Worm (Caenorhabditis elegans): Measurements from ENCODE around the gene B0244.4.

DNA sequence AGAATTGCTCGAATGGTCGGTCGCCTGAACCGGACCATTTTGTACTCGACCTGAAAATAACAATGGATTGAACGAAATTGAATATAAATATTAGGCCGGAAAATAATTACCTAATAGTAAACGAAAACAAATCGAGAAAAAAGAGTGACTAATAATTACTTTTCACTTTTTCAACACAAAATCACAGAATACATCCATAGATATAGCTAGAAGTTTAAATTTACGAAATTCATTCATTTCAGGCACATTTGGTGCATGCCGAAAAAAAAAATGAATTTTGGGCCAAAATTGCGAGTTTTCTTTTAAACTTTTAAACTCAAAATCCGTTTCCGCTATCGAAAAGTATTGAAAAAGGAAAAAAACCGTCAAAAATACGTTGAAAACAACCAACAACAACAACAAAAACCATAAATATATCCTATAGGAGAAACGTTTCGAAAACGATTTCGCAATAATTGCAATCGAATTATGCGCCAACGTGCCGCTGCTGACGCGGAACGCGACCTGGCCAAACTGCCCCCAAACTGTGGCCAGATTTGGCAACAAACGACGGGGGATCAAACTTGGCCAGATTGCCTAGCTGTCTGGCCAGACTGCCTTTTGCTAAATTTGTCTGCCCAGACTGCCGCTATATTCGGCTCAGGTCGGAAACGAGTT lies 38.1 kb downstream of the B0244.4 start, which contains the start of gene Y37B11A.3:
- TF ChIP-seq him-1 (tag; optimal IDR thresholded peaks at IDR 0.05) (peak; percentile 15), W03F9.2 (tag; optimal IDR thresholded peaks at IDR 0.05) (peak; percentile 3), dao-5 (tag; optimal IDR thresholded peaks at IDR 0.05) (no peak)
